Worm (Caenorhabditis elegans): ENCODE data around the gene srz-101.

DNA sequence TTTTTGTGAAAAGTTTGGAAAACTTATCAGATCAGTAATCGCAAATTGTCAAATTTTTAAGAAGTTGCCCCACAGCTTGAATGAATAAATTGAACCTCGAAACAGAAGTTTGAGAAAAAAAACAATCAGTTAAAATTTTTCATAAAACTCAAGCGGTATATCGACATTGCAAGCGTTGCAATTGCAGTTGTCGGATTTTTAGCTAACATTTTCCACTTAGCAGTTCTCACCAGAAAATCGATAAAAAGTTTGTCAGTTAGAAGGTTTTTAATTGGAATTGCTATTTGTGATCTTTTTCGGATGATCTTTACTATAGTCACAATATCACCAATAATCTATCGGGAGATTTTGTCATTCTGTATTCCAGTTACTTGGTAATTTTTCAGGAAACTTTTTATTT is 8.9 kb upstream of the srz-101 start, which contains the start of gene srw-43:
- TF ChIP-seq pha-4 (tag; optimal IDR thresholded peaks at IDR 0.05) = no peak
- no peak for TF ChIP-seq nhr-28 (tag; optimal IDR thresholded peaks at IDR 0.05)
- no peak for TF ChIP-seq snpc-4 (tag; optimal IDR thresholded peaks at IDR 0.05)
- TF ChIP-seq nhr-237 (tag; optimal IDR thresholded peaks at IDR 0.05) = no peak
- no peak for TF ChIP-seq sem-2 (GFP tag; optimal IDR thresholded peaks at IDR 0.05)
- TF ChIP-seq hlh-1 (tag; optimal IDR thresholded peaks at IDR 0.05) = no peak
- TF ChIP-seq elt-1 (tag; optimal IDR thresholded peaks at IDR 0.05; ENCODE audit: borderline replicate concordance, insufficient read depth) = no peak
- TF ChIP-seq nhr-76 (tag; optimal IDR thresholded peaks at IDR 0.05) = no peak
- no peak for TF ChIP-seq elt-3 (tag; optimal IDR thresholded peaks at IDR 0.05)
